Fruit fly (Drosophila melanogaster) whole organism, embryonic: ENCODE results near the gene Prx5.

Experiments
- Bgb ChIP-seq: fragments of 200-800 bp; sonication (Bioruptor generic); IDR thresholded peaks from 2 replicates; pipeline ENCODE4 v1.3.6; 2022; ENCODE audit warnings: missing biosample characterization, missing genetic modification characterization; ENCODE audit not compliant: partially characterized antibody
- Blimp-1 ChIP-seq: fragments of 200-800 bp; sonication (Bioruptor generic); optimal IDR thresholded peaks from 3 replicates; lab custom pipeline; 2018; ENCODE audit warnings: missing biosample characterization, missing genetic modification characterization, mild to moderate bottlenecking, moderate library complexity, missing genetic modification reagents
- CG10209 ChIP-seq: fragments of 200-800 bp; sonication (Bioruptor generic); optimal IDR thresholded peaks from 3 replicates; lab custom pipeline; 2017; ENCODE audit warnings: missing biosample characterization, mild to moderate bottlenecking, missing genetic modification characterization, missing genetic modification reagents
- CG11456 ChIP-seq: fragments of 200-800 bp; sonication (Bioruptor generic); IDR thresholded peaks from 3 replicates; pipeline ENCODE4 v1.3.6; 2022; ENCODE audit warnings: missing biosample characterization, missing genetic modification characterization
- CG11504 ChIP-seq: fragments of 200-800 bp; sonication (Bioruptor generic); optimal IDR thresholded peaks from 3 replicates; lab custom pipeline; 2019; ENCODE audit warnings: missing biosample characterization, mild to moderate bottlenecking, missing genetic modification characterization, moderate library complexity
- CG12071 ChIP-seq: fragments of 200-800 bp; sonication (Bioruptor generic); optimal IDR thresholded peaks from 3 replicates; lab custom pipeline; 2018; ENCODE audit warnings: missing biosample characterization, mild to moderate bottlenecking, missing genetic modification characterization
- CG13287 ChIP-seq: fragments of 200-800 bp; sonication (Bioruptor generic); IDR thresholded peaks from 2 replicates; pipeline ENCODE4 v1.3.6; 2022; ENCODE audit warnings: missing biosample characterization, missing genetic modification characterization; ENCODE audit not compliant: partially characterized antibody
- CG14860 ChIP-seq: fragments of 200-800 bp; sonication (Bioruptor generic); IDR thresholded peaks from 3 replicates; pipeline ENCODE4 v1.3.6; 2022; ENCODE audit warnings: missing biosample characterization, missing genetic modification characterization; ENCODE audit not compliant: partially characterized antibody
- CG15479 ChIP-seq: fragments of 200-800 bp; sonication (Bioruptor generic); optimal IDR thresholded peaks from 3 replicates; lab custom pipeline; 2019; ENCODE audit warnings: missing biosample characterization, mild to moderate bottlenecking, missing genetic modification characterization, moderate library complexity
- CG16813 ChIP-seq: fragments of 200-800 bp; sonication (Bioruptor generic); IDR thresholded peaks from 3 replicates; pipeline ENCODE4 v1.3.6; 2022; ENCODE audit warnings: missing biosample characterization, missing genetic modification characterization; ENCODE audit not compliant: partially characterized antibody
- CG18011 ChIP-seq: fragments of 200-800 bp; sonication (Bioruptor generic); optimal IDR thresholded peaks from 2 replicates; lab custom pipeline; 2017; ENCODE audit warnings: missing biosample characterization, missing genetic modification characterization, mild to moderate bottlenecking, moderate library complexity, missing genotype
- CG2120 ChIP-seq: fragments of 200-800 bp; sonication (Bioruptor generic); optimal IDR thresholded peaks from 3 replicates; lab custom pipeline; 2016; ENCODE audit warnings: missing biosample characterization, missing genetic modification characterization
- CG31388 ChIP-seq: fragments of 200-800 bp; sonication (Bioruptor generic); optimal IDR thresholded peaks from 2 replicates; lab custom pipeline; 2016; ENCODE audit warnings: missing biosample characterization, missing genetic modification characterization
- CG32767 ChIP-seq: fragments of 200-800 bp; sonication (Bioruptor generic); IDR thresholded peaks from 2 replicates; pipeline ENCODE4 v1.3.6; 2022; ENCODE audit warnings: missing biosample characterization, missing genetic modification characterization
- CG3281 ChIP-seq: fragments of 200-800 bp; sonication (Bioruptor generic); optimal IDR thresholded peaks from 3 replicates; lab custom pipeline; 2017; ENCODE audit warnings: missing biosample characterization, mild to moderate bottlenecking, missing genetic modification characterization
- CG34422 ChIP-seq: fragments of 200-800 bp; sonication (Bioruptor generic); IDR thresholded peaks from 3 replicates; pipeline ENCODE4 v1.3.6; 2022; ENCODE audit warnings: missing biosample characterization, missing genetic modification characterization
- CG4328 ChIP-seq: fragments of 200-800 bp; sonication (Bioruptor generic); optimal IDR thresholded peaks from 3 replicates; lab custom pipeline; 2017; ENCODE audit warnings: missing biosample characterization, missing genetic modification reagents, missing genetic modification characterization
- CG6254 ChIP-seq: fragments of 200-800 bp; sonication (Bioruptor generic); optimal IDR thresholded peaks from 3 replicates; lab custom pipeline; 2017; ENCODE audit warnings: mild to moderate bottlenecking, missing biosample characterization, missing genetic modification reagents, missing genetic modification characterization
- CG6689 ChIP-seq: fragments of 200-800 bp; sonication (Bioruptor generic); IDR thresholded peaks from 2 replicates; pipeline ENCODE4 v1.3.6; 2022; ENCODE audit warnings: missing biosample characterization, missing genetic modification characterization
- CG7745 ChIP-seq: fragments of 200-800 bp; sonication (Bioruptor generic); optimal IDR thresholded peaks from 2 replicates; lab custom pipeline; 2018; ENCODE audit warnings: missing biosample characterization, mild to moderate bottlenecking, missing genetic modification characterization, moderate library complexity
- CG7839 ChIP-seq: fragments of 200-800 bp; sonication (Bioruptor generic); optimal IDR thresholded peaks from 3 replicates; lab custom pipeline; 2018; ENCODE audit warnings: missing biosample characterization, mild to moderate bottlenecking, missing genetic modification characterization, moderate library complexity
- CG7963 ChIP-seq: fragments of 200-800 bp; sonication (Bioruptor generic); IDR thresholded peaks from 3 replicates; pipeline ENCODE4 v1.3.6; 2022; ENCODE audit warnings: missing biosample characterization, missing genetic modification characterization; ENCODE audit not compliant: partially characterized antibody
- CG8089 ChIP-seq: fragments of 200-800 bp; sonication (Bioruptor generic); optimal IDR thresholded peaks from 3 replicates; lab custom pipeline; 2016; ENCODE audit warnings: missing biosample characterization, missing genetic modification characterization
- CG9437 ChIP-seq: fragments of 200-800 bp; sonication (Bioruptor generic); optimal IDR thresholded peaks from 2 replicates; lab custom pipeline; 2018; ENCODE audit warnings: missing biosample characterization, mild to moderate bottlenecking, missing genetic modification characterization
- CG9817 ChIP-seq: fragments of 200-800 bp; sonication (Bioruptor generic); optimal IDR thresholded peaks from 2 replicates; lab custom pipeline; 2018; ENCODE audit warnings: missing biosample characterization, mild to moderate bottlenecking, missing genetic modification characterization, moderate library complexity
- CoRest ChIP-seq: fragments of 200-800 bp; sonication (Bioruptor generic); optimal IDR thresholded peaks from 3 replicates; lab custom pipeline; 2018; ENCODE audit warnings: missing biosample characterization, mild to moderate bottlenecking, missing genetic modification characterization, moderate library complexity
- HLH4C ChIP-seq: fragments of 200-800 bp; sonication (Bioruptor generic); IDR thresholded peaks from 3 replicates; pipeline ENCODE4 v1.3.6; 2022; ENCODE audit warnings: missing biosample characterization, missing genetic modification characterization; ENCODE audit not compliant: partially characterized antibody
- Hand ChIP-seq: fragments of 200-800 bp; sonication (Bioruptor generic); optimal IDR thresholded peaks from 2 replicates; lab custom pipeline; 2017; ENCODE audit warnings: mild to moderate bottlenecking, missing biosample characterization, missing genetic modification reagents, missing genetic modification characterization
- HmgD ChIP-seq: fragments of 200-800 bp; sonication (Bioruptor generic); optimal IDR thresholded peaks from 3 replicates; lab custom pipeline; 2016; ENCODE audit warnings: missing biosample characterization, missing genetic modification characterization
- Hsf ChIP-seq: fragments of 200-800 bp; sonication (Bioruptor generic); optimal IDR thresholded peaks from 3 replicates; lab custom pipeline; 2016; ENCODE audit warnings: missing biosample characterization, missing genetic modification characterization
- Lhr ChIP-seq: fragments of 200-800 bp; sonication (Bioruptor generic); optimal IDR thresholded peaks from 3 replicates; lab custom pipeline; 2017; ENCODE audit warnings: mild to moderate bottlenecking, missing biosample characterization, missing genetic modification reagents, missing genetic modification characterization
- MESR4 ChIP-seq: fragments of 200-800 bp; sonication (Bioruptor generic); optimal IDR thresholded peaks from 2 replicates; lab custom pipeline; 2018; ENCODE audit warnings: missing biosample characterization, mild to moderate bottlenecking, missing genetic modification characterization, moderate library complexity
- Mad ChIP-seq: fragments of 200-800 bp; sonication (Bioruptor generic); optimal IDR thresholded peaks from 2 replicates; lab custom pipeline; 2016; ENCODE audit warnings: missing biosample characterization, missing genetic modification characterization
- PHDP ChIP-seq: fragments of 200-800 bp; sonication (Bioruptor generic); optimal IDR thresholded peaks from 3 replicates; lab custom pipeline; 2018; ENCODE audit warnings: missing biosample characterization, mild to moderate bottlenecking, missing genetic modification characterization, moderate library complexity
- Pdp1 ChIP-seq, 2 experiments: fragments of 200-800 bp; sonication (Bioruptor generic); optimal IDR thresholded peaks; 3 replicates each; lab custom pipeline; 2016; ENCODE audit warnings: missing biosample characterization in 2 of 2, missing genetic modification characterization in 2 of 2, mild to moderate bottlenecking in 1 of 2, moderate library complexity in 1 of 2
- abd-A ChIP-seq: fragments of 200-800 bp; sonication (Bioruptor generic); optimal IDR thresholded peaks from 3 replicates; lab custom pipeline; 2019; ENCODE audit warnings: missing biosample characterization, mild to moderate bottlenecking, missing genetic modification characterization, moderate library complexity
- ara ChIP-seq: fragments of 200-800 bp; sonication (Bioruptor generic); IDR thresholded peaks from 2 replicates; pipeline ENCODE4 v1.3.6; 2022; ENCODE audit warnings: missing biosample characterization, missing genetic modification characterization
- ato ChIP-seq: fragments of 200-800 bp; sonication (Bioruptor generic); IDR thresholded peaks from 2 replicates; pipeline ENCODE4 v1.3.6; 2022; ENCODE audit warnings: missing biosample characterization, missing genetic modification characterization; ENCODE audit not compliant: partially characterized antibody
- bab2 ChIP-seq: fragments of 200-800 bp; sonication (Bioruptor generic); optimal IDR thresholded peaks from 2 replicates; lab custom pipeline; 2016; ENCODE audit warnings: missing biosample characterization, missing genetic modification characterization
- chm ChIP-seq: fragments of 200-800 bp; sonication (Bioruptor generic); IDR thresholded peaks from 2 replicates; pipeline ENCODE4 v1.3.6; 2022; ENCODE audit warnings: missing biosample characterization, missing genetic modification characterization
- dimm ChIP-seq: fragments of 200-800 bp; sonication (Bioruptor generic); IDR thresholded peaks from 2 replicates; pipeline ENCODE4 v1.3.6; 2022; ENCODE audit warnings: missing biosample characterization, missing genetic modification characterization
- gt ChIP-seq: fragments of 200-800 bp; sonication (Bioruptor generic); IDR thresholded peaks from 2 replicates; pipeline ENCODE4 v1.3.6; 2022; ENCODE audit warnings: missing biosample characterization, missing genetic modification characterization
- lab ChIP-seq: fragments of 200-800 bp; sonication (Bioruptor generic); optimal IDR thresholded peaks from 3 replicates; lab custom pipeline; 2017; ENCODE audit warnings: missing biosample characterization, missing genetic modification characterization, mild to moderate bottlenecking, moderate library complexity, missing genetic modification reagents
- nerfin-2 ChIP-seq: fragments of 200-800 bp; sonication (Bioruptor generic); IDR thresholded peaks from 2 replicates; pipeline ENCODE4 v1.3.6; 2022; ENCODE audit warnings: missing biosample characterization, missing genetic modification characterization; ENCODE audit not compliant: partially characterized antibody
- pho ChIP-seq: fragments of 200-800 bp; sonication (Bioruptor generic); optimal IDR thresholded peaks from 2 replicates; lab custom pipeline; 2016; ENCODE audit warnings: missing biosample characterization, missing genetic modification characterization
- pita ChIP-seq: fragments of 200-800 bp; sonication (Bioruptor generic); optimal IDR thresholded peaks from 2 replicates; lab custom pipeline; 2017; ENCODE audit warnings: missing biosample characterization, mild to moderate bottlenecking, missing genetic modification characterization
- pros ChIP-seq: fragments of 200-800 bp; sonication (Bioruptor generic); optimal IDR thresholded peaks from 3 replicates; lab custom pipeline; 2019; ENCODE audit warnings: missing biosample characterization, mild to moderate bottlenecking, missing genetic modification characterization, moderate library complexity
- psq ChIP-seq: fragments of 200-800 bp; sonication (Bioruptor generic); optimal IDR thresholded peaks from 2 replicates; lab custom pipeline; 2017; ENCODE audit warnings: missing biosample characterization, missing genetic modification characterization
- zen2 ChIP-seq: fragments of 200-800 bp; sonication (Bioruptor generic); IDR thresholded peaks from 3 replicates; pipeline ENCODE4 v1.3.6; 2022; ENCODE audit warnings: missing biosample characterization, missing genetic modification characterization; ENCODE audit not compliant: partially characterized antibody

Gene Prx5

DNA sequence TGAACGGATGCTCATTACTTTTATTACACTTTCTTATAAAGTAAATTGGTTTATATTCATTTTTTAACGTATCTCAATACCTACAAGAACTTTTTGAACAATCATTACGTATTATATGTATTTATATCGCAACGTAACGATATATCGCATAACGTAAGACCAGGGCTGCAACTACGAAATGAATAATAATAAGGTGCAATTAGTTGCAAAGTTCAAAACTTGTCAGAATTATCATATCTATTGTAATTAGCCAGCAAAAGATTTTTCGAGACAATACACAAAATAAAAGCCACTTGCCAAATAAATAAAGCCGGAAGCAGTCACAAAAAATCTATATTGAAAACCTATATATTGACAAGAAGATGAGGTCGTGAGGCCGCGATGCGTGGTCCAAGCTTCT is 48.2 kb upstream of the Prx5 start (continued):
- TF ChIP-seq CG31388 (no peak), CG18011 (no peak), CG6689 (GFP tag; lab: Robert Waterston, UW) (peak; percentile 87), ato (GFP tag; lab: Robert Waterston, UW) (no peak), Blimp-1 (GFP tag; lab: Kevin White, UChicago) (no peak), CG6254 (GFP tag; lab: Kevin White, UChicago) (peak; percentile 66), CG15479 (GFP tag; lab: Kevin White, UChicago) (no peak), HLH4C (GFP tag; lab: Robert Waterston, UW) (peak; percentile 51; the same call in 2 of the 3 replicates), dimm (GFP tag; lab: Robert Waterston, UW) (no peak), Bgb (GFP tag; lab: Robert Waterston, UW) (peak; percentile 81), CG13287 (GFP tag; lab: Robert Waterston, UW) (peak; percentile 91), CG14860 (GFP tag; lab: Robert Waterston, UW) (0 out of 3 replicates have a peak, but pooled peaks have one; percentile 36), pita (no peak), CG3281 (GFP tag; lab: Kevin White, UChicago) (no peak), CG34422 (GFP tag; lab: Robert Waterston, UW) (no peak), Pdp1 (GFP tag; optimal IDR thresholded peaks at IDR 0.05; lab: Kevin White, UChicago) (peak in 1 of 2 experiments; percentile 40), CG7963 (GFP tag; lab: Robert Waterston, UW) (no peak), psq (GFP tag; lab: Kevin White, UChicago) (no peak), CG8089 (GFP tag; lab: Kevin White, UChicago) (no peak), CG9817 (tag; lab: Kevin White, UChicago) (peak; percentile 26), Hand (no peak), pros (no peak), chm (no peak), CG11504 (tag; lab: Kevin White, UChicago) (no peak), Hsf (GFP tag; lab: Kevin White, UChicago) (peak; percentile 66), Lhr (GFP tag; lab: Kevin White, UChicago) (no peak), CG16813 (GFP tag; lab: Robert Waterston, UW) (peak; percentile 65), CG10209 (GFP tag; lab: Kevin White, UChicago) (peak; percentile 3), CG4328 (GFP tag; lab: Kevin White, UChicago) (no peak), bab2 (GFP tag; lab: Kevin White, UChicago) (peak; percentile 38), CG2120 (GFP tag; lab: Kevin White, UChicago) (peak; percentile 75), CG12071 (no peak), abd-A (tag; lab: Kevin White, UChicago) (no peak), CG32767 (GFP tag; lab: Robert Waterston, UW) (peak; percentile 33; the same call in 1 of the 2 replicates), CG11456 (GFP tag; lab: Robert Waterston, UW) (no peak; the same call in 2 of the 3 replicates), gt (GFP tag; lab: Robert Waterston, UW) (no peak), CG7839 (tag; lab: Kevin White, UChicago) (peak; percentile 40), CG9437 (GFP tag; lab: Kevin White, UChicago) (peak; percentile 100), CG7745 (tag; lab: Kevin White, UChicago) (no peak), zen2 (peak; percentile 88), nerfin-2 (no peak), CoRest (tag; lab: Kevin White, UChicago) (peak; percentile 37), Mad (GFP tag; lab: Kevin White, UChicago) (peak; percentile 3), ara (GFP tag; lab: Robert Waterston, UW) (no peak), PHDP (tag; lab: Kevin White, UChicago) (no peak), pho (no peak), HmgD (GFP tag; lab: Kevin White, UChicago) (no peak), lab (GFP tag; lab: Kevin White, UChicago) (no peak), MESR4 (GFP tag; lab: Kevin White, UChicago) (no peak)
